Worm (Caenorhabditis elegans) whole organism, L1 larva: ENCODE results near the gene exc-6.

Experiments
- Y116A8C.19 ChIP-seq: sonication (generic microtip); optimal IDR thresholded peaks from 2 replicates; lab custom pipeline; 2016; ENCODE audit warnings: missing compliant biosample characterization, missing genetic modification characterization, borderline replicate concordance
- efl-1 ChIP-seq, 4 experiments: fragments of 150-350 bp; optimal IDR thresholded peaks in 3 of 4; peaks in 1 of 4; 1 replicate in 1 of 4; 2 replicates in 3 of 4; lab custom pipeline; 2014; ENCODE audit warnings: missing biosample characterization in 2 of 4, missing genetic modification characterization in 2 of 4, missing genetic modification reagents in 2 of 4
- elt-3 ChIP-seq, 6 experiments: fragments of 150-350 bp in 1 of 6; sonication (generic microtip); optimal IDR thresholded peaks; 2 replicates each; lab custom pipeline; 2017 to 2018; ENCODE audit warnings: missing biosample characterization in 6 of 6, missing genetic modification characterization in 6 of 6, inconsistent platforms in 1 of 6
- fkh-10 ChIP-seq: sonication (generic microtip); optimal IDR thresholded peaks from 2 replicates; lab custom pipeline; 2017; ENCODE audit warnings: missing biosample characterization, missing genetic modification reagents, missing genetic modification characterization
- lin-15B ChIP-seq: fragments of 150-350 bp; sonication (generic microtip); optimal IDR thresholded peaks from 3 replicates; lab custom pipeline; 2014; ENCODE audit warnings: missing biosample characterization, missing genetic modification characterization
- mdl-1 ChIP-seq, 2 experiments: fragments of 150-350 bp; optimal IDR thresholded peaks; 2 replicates each; lab custom pipeline; 2014 to 2017; ENCODE audit warnings: missing biosample characterization in 2 of 2, missing genetic modification characterization in 2 of 2, inconsistent platforms in 1 of 2
- nhr-237 ChIP-seq: fragments of 150-350 bp; optimal IDR thresholded peaks from 2 replicates; lab custom pipeline; 2014; ENCODE audit warnings: missing biosample characterization, missing genetic modification characterization
- nhr-76 ChIP-seq: sonication (generic microtip); optimal IDR thresholded peaks from 2 replicates; lab custom pipeline; 2017; ENCODE audit warnings: missing biosample characterization, missing genetic modification characterization
- unc-130 ChIP-seq: fragments of 150-350 bp; optimal IDR thresholded peaks from 2 replicates; lab custom pipeline; 2017; ENCODE audit warnings: missing biosample characterization, missing genetic modification characterization, inconsistent platforms
- unc-62 ChIP-seq: fragments of 150-350 bp; optimal IDR thresholded peaks from 2 replicates; lab custom pipeline; 2014; ENCODE audit warnings: missing biosample characterization, missing genetic modification reagents, missing genetic modification characterization
- zip-4 ChIP-seq: fragments of 200-800 bp; sonication (Bioruptor generic); optimal IDR thresholded peaks from 2 replicates; lab custom pipeline; 2018; ENCODE audit warnings: mild to moderate bottlenecking, missing genetic modification characterization, moderate library complexity, missing compliant biosample characterization
- ztf-4 ChIP-seq: fragments of 150-350 bp; optimal IDR thresholded peaks from 2 replicates; lab custom pipeline; 2014; ENCODE audit warnings: missing biosample characterization, missing genetic modification characterization

ce11 chrIII:1080536-1080935 is 22.5 kb upstream of the exc-6 start, which contains the start of the genes rab-18 and kbp-4:
- TF ChIP-seq mdl-1 (tag; optimal IDR thresholded peaks at IDR 0.05; lab: Kevin White, UChicago) (peak in 1 of 2 experiments; percentile 97), elt-3 (tag; optimal IDR thresholded peaks at IDR 0.05; lab: Kevin White, UChicago) (peak in 4 of 6 experiments; percentile 59 to 99 (median 80)), zip-4 (GFP tag; lab: Kevin White, UChicago) (peak; percentile 48), fkh-10 (peak; percentile 60), Y116A8C.19 (tag; lab: Kevin White, UChicago) (no peak), unc-130 (peak; percentile 97), ztf-4 (peak; percentile 95), nhr-237 (peak; percentile 88), nhr-76 (no peak), unc-62 (GFP tag; lab: Kevin White, UChicago) (no peak), efl-1 (optimal IDR thresholded peaks at IDR 0.05; lab: Kevin White, UChicago) (peak; percentile 98 to 99), efl-1 (GFP tag; optimal IDR thresholded peaks at IDR 0.05 in 1 of 2; lab: Kevin White, UChicago) (peak; percentile 96 to 99), lin-15B (peak; percentile 98)
